Fruit fly (Drosophila melanogaster) whole organism, pupa: Measurements from ENCODE around the gene CG9922.

Experiments
- CG10348 ChIP-seq: fragments of 200-800 bp; sonication (Bioruptor generic); IDR thresholded peaks from 2 replicates; pipeline ENCODE4 v1.3.6; 2022; ENCODE audit warnings: missing biosample characterization, missing genetic modification characterization
- CG12605 ChIP-seq: fragments of 200-800 bp; sonication (Bioruptor generic); IDR thresholded peaks from 2 replicates; pipeline ENCODE4 v1.3.6; 2022; ENCODE audit warnings: missing biosample characterization, missing genetic modification characterization
- CG13204 ChIP-seq: fragments of 200-800 bp; sonication (Bioruptor generic); optimal IDR thresholded peaks from 2 replicates; lab custom pipeline; 2018; ENCODE audit warnings: missing biosample characterization, mild to moderate bottlenecking, missing genetic modification characterization, moderate library complexity
- CG14655 ChIP-seq: fragments of 200-800 bp; sonication (Bioruptor generic); optimal IDR thresholded peaks from 3 replicates; lab custom pipeline; 2017; ENCODE audit warnings: mild to moderate bottlenecking, missing biosample characterization, missing genetic modification reagents, missing genetic modification characterization
- CG15710 ChIP-seq: fragments of 200-800 bp; sonication (Bioruptor generic); optimal IDR thresholded peaks from 2 replicates; lab custom pipeline; 2018; ENCODE audit warnings: missing biosample characterization, mild to moderate bottlenecking, missing genetic modification characterization, moderate library complexity
- CG17806 ChIP-seq: fragments of 200-800 bp; sonication (Bioruptor generic); optimal IDR thresholded peaks from 2 replicates; lab custom pipeline; 2018; ENCODE audit warnings: missing biosample characterization, mild to moderate bottlenecking, missing genetic modification characterization, moderate library complexity
- CG32121 ChIP-seq: fragments of 200-800 bp; sonication (Bioruptor generic); IDR thresholded peaks from 2 replicates; pipeline ENCODE4 v1.3.6; 2022; ENCODE audit warnings: missing biosample characterization, missing genetic modification characterization
- CG34367 ChIP-seq: fragments of 200-800 bp; sonication (Bioruptor generic); optimal IDR thresholded peaks from 2 replicates; lab custom pipeline; 2018; ENCODE audit warnings: missing biosample characterization, mild to moderate bottlenecking, missing genetic modification characterization
- CG4496 ChIP-seq: fragments of 200-800 bp; sonication (Bioruptor generic); IDR thresholded peaks from 3 replicates; pipeline ENCODE4 v1.3.6; 2022; ENCODE audit warnings: missing biosample characterization, missing genetic modification characterization
- CG8159 ChIP-seq: fragments of 200-800 bp; sonication (Bioruptor generic); optimal IDR thresholded peaks from 3 replicates; lab custom pipeline; 2018; ENCODE audit warnings: missing biosample characterization, mild to moderate bottlenecking, missing genetic modification characterization, moderate library complexity
- CG8301 ChIP-seq: fragments of 200-800 bp; sonication (Bioruptor generic); optimal IDR thresholded peaks from 2 replicates; lab custom pipeline; 2018; ENCODE audit warnings: missing biosample characterization, mild to moderate bottlenecking, missing genetic modification characterization
- CG9948 ChIP-seq: fragments of 200-800 bp; sonication (Bioruptor generic); optimal IDR thresholded peaks from 2 replicates; lab custom pipeline; 2018; ENCODE audit warnings: missing biosample characterization, mild to moderate bottlenecking, missing genetic modification characterization, moderate library complexity
- D1 ChIP-seq: fragments of 200-800 bp; sonication (Bioruptor generic); optimal IDR thresholded peaks from 2 replicates; lab custom pipeline; 2018; ENCODE audit warnings: missing biosample characterization, mild to moderate bottlenecking, missing genetic modification characterization, moderate library complexity
- EcR ChIP-seq: fragments of 200-800 bp; sonication (Bioruptor generic); optimal IDR thresholded peaks from 3 replicates; lab custom pipeline; 2019; ENCODE audit warnings: missing biosample characterization, missing genetic modification characterization, mild to moderate bottlenecking, moderate library complexity, missing genetic modification reagents
- Ets98B ChIP-seq: fragments of 200-800 bp; sonication (Bioruptor generic); IDR thresholded peaks from 2 replicates; pipeline ENCODE4 v1.3.6; 2022; ENCODE audit warnings: missing biosample characterization, missing genetic modification characterization
- Pif1A ChIP-seq: fragments of 200-800 bp; sonication (Bioruptor generic); optimal IDR thresholded peaks from 3 replicates; lab custom pipeline; 2016; ENCODE audit warnings: missing biosample characterization, missing genetic modification characterization
- Pif1B ChIP-seq: fragments of 200-800 bp; sonication (Bioruptor generic); optimal IDR thresholded peaks from 3 replicates; lab custom pipeline; 2016; ENCODE audit warnings: missing biosample characterization, missing genetic modification characterization
- Snoo ChIP-seq: fragments of 200-800 bp; sonication (Bioruptor generic); optimal IDR thresholded peaks from 3 replicates; lab custom pipeline; 2017; ENCODE audit warnings: missing biosample characterization, mild to moderate bottlenecking, missing genetic modification characterization, inconsistent platforms
- fd96Ca ChIP-seq: fragments of 200-800 bp; sonication (Bioruptor generic); IDR thresholded peaks from 3 replicates; pipeline ENCODE4 v1.3.6; 2022; ENCODE audit warnings: missing biosample characterization, missing genetic modification characterization
- gl ChIP-seq: fragments of 200-800 bp; sonication (Bioruptor generic); optimal IDR thresholded peaks from 2 replicates; lab custom pipeline; 2018; ENCODE audit warnings: missing biosample characterization, mild to moderate bottlenecking, missing genetic modification characterization
- rn ChIP-seq: fragments of 200-800 bp; sonication (Bioruptor generic); IDR thresholded peaks from 2 replicates; pipeline ENCODE4 v1.3.6; 2022; ENCODE audit warnings: missing biosample characterization, missing genetic modification characterization

CG9922 gene

DNA sequence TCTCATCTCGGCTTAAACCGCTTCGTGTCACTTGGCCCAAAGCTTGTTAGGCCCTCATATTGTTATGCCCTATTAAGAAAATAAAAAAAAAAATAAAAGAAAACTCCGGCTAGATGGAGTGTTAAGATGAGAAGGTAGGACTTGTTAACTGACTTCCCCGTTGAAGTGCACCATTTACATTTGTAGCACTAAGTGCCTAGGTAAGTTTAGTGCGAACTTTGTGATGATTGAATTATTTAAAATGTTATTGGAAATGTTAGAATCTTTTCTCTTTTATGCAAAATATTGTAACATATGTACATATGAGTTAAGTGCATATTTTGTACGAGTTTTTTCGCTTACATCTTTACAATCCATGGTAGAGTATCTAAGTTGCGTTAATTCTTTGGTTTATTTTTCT lies 38.0 kb downstream of the CG9922 start:
- TF ChIP-seq Pif1B (GFP tag; lab: Kevin White, UChicago) (no peak), CG14655 (GFP tag; lab: Kevin White, UChicago) (no peak), CG17806 (tag; lab: Kevin White, UChicago) (no peak), CG8301 (tag; lab: Kevin White, UChicago) (no peak), fd96Ca (GFP tag; lab: Robert Waterston, UW) (no peak), CG32121 (GFP tag; lab: Robert Waterston, UW) (no peak), rn (GFP tag; lab: Robert Waterston, UW) (no peak), Ets98B (no peak), Snoo (no peak), CG4496 (no peak), CG12605 (no peak), CG10348 (GFP tag; lab: Robert Waterston, UW) (no peak), CG8159 (tag; lab: Kevin White, UChicago) (no peak), CG34367 (no peak), D1 (tag; lab: Kevin White, UChicago) (no peak), Pif1A (no peak), CG15710 (tag; lab: Kevin White, UChicago) (no peak), CG9948 (tag; lab: Kevin White, UChicago) (no peak)

DNA sequence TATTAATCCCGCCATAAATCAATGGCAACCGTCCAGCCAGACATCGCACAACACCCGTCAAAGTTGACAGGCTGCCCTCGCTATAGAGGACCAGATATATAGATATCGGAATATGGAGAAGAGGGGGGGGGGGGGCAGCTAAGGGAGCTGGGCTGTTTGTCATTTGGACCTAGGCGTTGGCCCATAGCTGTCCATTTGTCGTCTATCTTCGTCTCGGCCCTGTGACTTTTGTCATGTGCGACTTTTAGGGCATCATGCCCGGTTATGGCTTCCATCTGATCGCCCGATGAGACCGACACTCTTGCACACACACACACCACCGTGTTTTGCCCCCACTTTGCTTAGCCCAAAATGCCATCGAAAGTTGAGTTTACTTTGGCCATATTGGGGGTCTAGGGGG lies 38.4 kb downstream of the CG9922 start:
- no peak for TF ChIP-seq fd96Ca (GFP tag; lab: Robert Waterston, UW)
- TF ChIP-seq CG4496: no peak
- no peak for TF ChIP-seq CG32121 (GFP tag; lab: Robert Waterston, UW)
- TF ChIP-seq Pif1A: no peak
- no peak for TF ChIP-seq CG13204
- TF ChIP-seq CG12605: no peak

- TF ChIP-seq CG17806 (tag; lab: Kevin White, UChicago) (no peak), Ets98B (no peak; the same call in 1 of the 2 replicates), CG14655 (GFP tag; lab: Kevin White, UChicago) (no peak), CG10348 (GFP tag; lab: Robert Waterston, UW) (no peak), CG4496 (no peak), CG32121 (GFP tag; lab: Robert Waterston, UW) (no peak)
These were observed 40.3 kb downstream of the CG9922 start for dm6 chr3R:13995933-13996332.

DNA sequence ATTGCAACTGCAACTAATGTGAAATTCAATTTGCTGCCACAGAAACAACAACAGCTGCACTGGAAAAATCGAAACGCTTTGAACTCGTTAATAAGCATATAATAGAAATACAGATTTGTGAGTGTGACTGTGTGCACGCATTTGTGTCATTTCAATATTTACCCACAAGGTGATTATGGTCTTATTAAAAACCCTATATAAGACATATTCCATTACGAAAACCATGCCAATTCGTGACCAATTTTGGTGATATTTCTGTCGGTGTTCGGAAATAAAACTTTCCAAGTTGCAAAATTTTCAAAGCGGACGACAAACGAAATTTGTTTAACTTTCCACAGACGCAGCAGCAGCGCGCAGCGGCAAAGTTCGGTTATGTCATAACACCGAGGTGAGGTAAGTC lies 40.8 kb downstream of the CG9922 start:
- TF ChIP-seq EcR (GFP tag; lab: Kevin White, UChicago) (no peak), rn (GFP tag; lab: Robert Waterston, UW) (no peak), CG8159 (tag; lab: Kevin White, UChicago) (no peak), Snoo (no peak), CG13204 (no peak), CG17806 (tag; lab: Kevin White, UChicago) (no peak), CG32121 (GFP tag; lab: Robert Waterston, UW) (no peak), Ets98B (no peak), CG34367 (no peak), Pif1B (GFP tag; lab: Kevin White, UChicago) (no peak), CG4496 (no peak), CG14655 (GFP tag; lab: Kevin White, UChicago) (no peak), gl (no peak), CG8301 (tag; lab: Kevin White, UChicago) (no peak), CG15710 (tag; lab: Kevin White, UChicago) (no peak)

DNA sequence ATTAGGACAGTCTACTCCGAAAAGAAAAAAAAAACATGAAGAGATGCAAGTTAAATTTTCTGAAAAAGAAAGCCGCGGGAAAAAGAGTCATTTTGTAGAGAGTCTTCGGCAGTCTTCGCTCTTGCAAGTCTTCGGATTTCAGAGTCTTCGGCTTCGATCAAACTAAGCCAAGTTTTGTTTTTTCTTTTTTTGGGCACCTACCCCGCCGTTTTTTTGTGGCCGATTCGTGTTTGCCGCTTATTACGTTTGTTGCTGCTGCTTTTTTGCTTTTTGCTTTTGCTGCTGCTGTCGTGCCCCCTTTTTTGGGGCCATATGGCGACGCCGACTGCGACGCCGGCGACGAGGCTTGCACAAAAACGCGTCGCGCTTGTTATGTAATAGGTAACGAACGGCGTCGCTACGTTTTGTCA lies 44.1 kb downstream of the CG9922 start:
- TF ChIP-seq CG32121 (GFP tag; lab: Robert Waterston, UW) (peak; percentile 65; the same call in 1 of the 2 replicates), fd96Ca (GFP tag; lab: Robert Waterston, UW) (peak; percentile 55; the same call in 1 of the 3 replicates), rn (GFP tag; lab: Robert Waterston, UW) (0 out of 2 replicates have a peak, but pooled peaks have one; percentile 22), CG17806 (tag; lab: Kevin White, UChicago) (no peak), Ets98B (peak; percentile 46), CG14655 (GFP tag; lab: Kevin White, UChicago) (no peak), CG13204 (no peak), Snoo (peak; percentile 29), CG4496 (peak; percentile 67; the same call in 2 of the 3 replicates), CG8301 (tag; lab: Kevin White, UChicago) (peak; percentile 2), CG10348 (GFP tag; lab: Robert Waterston, UW) (no peak), CG12605 (peak; percentile 77)
- TF ChIP-seq, all 21 proteins: peak for 8

dm6 chr3R:13990109-13990508 lies 46.1 kb downstream of the CG9922 start:
- TF ChIP-seq CG15710 (tag; lab: Kevin White, UChicago) (no peak), CG4496 (0 out of 3 replicates have a peak, but pooled peaks have one; percentile 35)
- TF ChIP-seq, all 21 proteins: peak for 1

- peak; percentile 13 for TF ChIP-seq CG14655 (GFP tag; lab: Kevin White, UChicago)
- TF ChIP-seq CG9948 (tag; lab: Kevin White, UChicago): peak; percentile 39
- no peak for TF ChIP-seq CG10348 (GFP tag; lab: Robert Waterston, UW)
- no peak for TF ChIP-seq Snoo
- TF ChIP-seq CG17806 (tag; lab: Kevin White, UChicago): peak; percentile 23
- no peak for TF ChIP-seq Pif1A
- peak; percentile 44 for TF ChIP-seq CG8159 (tag; lab: Kevin White, UChicago)
These were observed 46.7 kb downstream of the CG9922 start for dm6 chr3R:13989453-13989852.
